Fruit fly (Drosophila melanogaster) whole organism, pupa: ENCODE data around the gene Proc.

ENCODE experiments used
- CG10348 ChIP-seq: fragments of 200-800 bp; sonication (Bioruptor generic); IDR thresholded peaks from 2 replicates; pipeline ENCODE4 v1.3.6; 2022; ENCODE audit warnings: missing biosample characterization, missing genetic modification characterization
- CG12605 ChIP-seq: fragments of 200-800 bp; sonication (Bioruptor generic); IDR thresholded peaks from 2 replicates; pipeline ENCODE4 v1.3.6; 2022; ENCODE audit warnings: missing biosample characterization, missing genetic modification characterization
- CG13204 ChIP-seq: fragments of 200-800 bp; sonication (Bioruptor generic); optimal IDR thresholded peaks from 2 replicates; lab custom pipeline; 2018; ENCODE audit warnings: missing biosample characterization, mild to moderate bottlenecking, missing genetic modification characterization, moderate library complexity
- CG14655 ChIP-seq: fragments of 200-800 bp; sonication (Bioruptor generic); optimal IDR thresholded peaks from 3 replicates; lab custom pipeline; 2017; ENCODE audit warnings: mild to moderate bottlenecking, missing biosample characterization, missing genetic modification reagents, missing genetic modification characterization
- CG15710 ChIP-seq: fragments of 200-800 bp; sonication (Bioruptor generic); optimal IDR thresholded peaks from 2 replicates; lab custom pipeline; 2018; ENCODE audit warnings: missing biosample characterization, mild to moderate bottlenecking, missing genetic modification characterization, moderate library complexity
- CG17806 ChIP-seq: fragments of 200-800 bp; sonication (Bioruptor generic); optimal IDR thresholded peaks from 2 replicates; lab custom pipeline; 2018; ENCODE audit warnings: missing biosample characterization, mild to moderate bottlenecking, missing genetic modification characterization, moderate library complexity
- CG32121 ChIP-seq: fragments of 200-800 bp; sonication (Bioruptor generic); IDR thresholded peaks from 2 replicates; pipeline ENCODE4 v1.3.6; 2022; ENCODE audit warnings: missing biosample characterization, missing genetic modification characterization
- CG34367 ChIP-seq: fragments of 200-800 bp; sonication (Bioruptor generic); optimal IDR thresholded peaks from 2 replicates; lab custom pipeline; 2018; ENCODE audit warnings: missing biosample characterization, mild to moderate bottlenecking, missing genetic modification characterization
- CG4496 ChIP-seq: fragments of 200-800 bp; sonication (Bioruptor generic); IDR thresholded peaks from 3 replicates; pipeline ENCODE4 v1.3.6; 2022; ENCODE audit warnings: missing biosample characterization, missing genetic modification characterization
- CG8159 ChIP-seq: fragments of 200-800 bp; sonication (Bioruptor generic); optimal IDR thresholded peaks from 3 replicates; lab custom pipeline; 2018; ENCODE audit warnings: missing biosample characterization, mild to moderate bottlenecking, missing genetic modification characterization, moderate library complexity
- CG8301 ChIP-seq: fragments of 200-800 bp; sonication (Bioruptor generic); optimal IDR thresholded peaks from 2 replicates; lab custom pipeline; 2018; ENCODE audit warnings: missing biosample characterization, mild to moderate bottlenecking, missing genetic modification characterization
- CG9948 ChIP-seq: fragments of 200-800 bp; sonication (Bioruptor generic); optimal IDR thresholded peaks from 2 replicates; lab custom pipeline; 2018; ENCODE audit warnings: missing biosample characterization, mild to moderate bottlenecking, missing genetic modification characterization, moderate library complexity
- D1 ChIP-seq: fragments of 200-800 bp; sonication (Bioruptor generic); optimal IDR thresholded peaks from 2 replicates; lab custom pipeline; 2018; ENCODE audit warnings: missing biosample characterization, mild to moderate bottlenecking, missing genetic modification characterization, moderate library complexity
- EcR ChIP-seq: fragments of 200-800 bp; sonication (Bioruptor generic); optimal IDR thresholded peaks from 3 replicates; lab custom pipeline; 2019; ENCODE audit warnings: missing biosample characterization, missing genetic modification characterization, mild to moderate bottlenecking, moderate library complexity, missing genetic modification reagents
- Ets98B ChIP-seq: fragments of 200-800 bp; sonication (Bioruptor generic); IDR thresholded peaks from 2 replicates; pipeline ENCODE4 v1.3.6; 2022; ENCODE audit warnings: missing biosample characterization, missing genetic modification characterization
- Pif1A ChIP-seq: fragments of 200-800 bp; sonication (Bioruptor generic); optimal IDR thresholded peaks from 3 replicates; lab custom pipeline; 2016; ENCODE audit warnings: missing biosample characterization, missing genetic modification characterization
- Pif1B ChIP-seq: fragments of 200-800 bp; sonication (Bioruptor generic); optimal IDR thresholded peaks from 3 replicates; lab custom pipeline; 2016; ENCODE audit warnings: missing biosample characterization, missing genetic modification characterization
- Snoo ChIP-seq: fragments of 200-800 bp; sonication (Bioruptor generic); optimal IDR thresholded peaks from 3 replicates; lab custom pipeline; 2017; ENCODE audit warnings: missing biosample characterization, mild to moderate bottlenecking, missing genetic modification characterization, inconsistent platforms
- fd96Ca ChIP-seq: fragments of 200-800 bp; sonication (Bioruptor generic); IDR thresholded peaks from 3 replicates; pipeline ENCODE4 v1.3.6; 2022; ENCODE audit warnings: missing biosample characterization, missing genetic modification characterization
- gl ChIP-seq: fragments of 200-800 bp; sonication (Bioruptor generic); optimal IDR thresholded peaks from 2 replicates; lab custom pipeline; 2018; ENCODE audit warnings: missing biosample characterization, mild to moderate bottlenecking, missing genetic modification characterization
- rn ChIP-seq: fragments of 200-800 bp; sonication (Bioruptor generic); IDR thresholded peaks from 2 replicates; pipeline ENCODE4 v1.3.6; 2022; ENCODE audit warnings: missing biosample characterization, missing genetic modification characterization

Gene Proc

dm6 chr2L:7872680-7873079 lies 1.4 kb upstream of the Proc start:
- TF ChIP-seq CG34367 (tag; lab: Kevin White, UChicago), result no peak
- no peak for TF ChIP-seq rn (GFP tag; lab: Robert Waterston, UW)
- TF ChIP-seq gl, result no peak
- peak; percentile 37; the same call in 1 of the 2 replicates for TF ChIP-seq Ets98B (GFP tag; lab: Robert Waterston, UW)

dm6 chr2L:7871821-7872524 lies 741 bp upstream of the Proc start:
- TF ChIP-seq Ets98B (GFP tag; lab: Robert Waterston, UW) (no peak), CG17806 (tag; lab: Kevin White, UChicago) (peak; percentile 29), EcR (GFP tag; lab: Kevin White, UChicago) (no peak), CG9948 (tag; lab: Kevin White, UChicago) (peak; percentile 50), Pif1B (no peak), CG12605 (0 out of 2 replicates have a peak, but pooled peaks have one; percentile 13), CG14655 (GFP tag; lab: Kevin White, UChicago) (peak; percentile 60), CG32121 (GFP tag; lab: Robert Waterston, UW) (0 out of 2 replicates have a peak, but pooled peaks have one; percentile 15), CG8159 (tag; lab: Kevin White, UChicago) (peak; percentile 43), CG4496 (0 out of 3 replicates have a peak, but pooled peaks have one; percentile 10), CG15710 (peak; percentile 19), Pif1A (GFP tag; lab: Kevin White, UChicago) (peak; percentile 14), Snoo (tag; lab: Kevin White, UChicago) (no peak), CG8301 (tag; lab: Kevin White, UChicago) (peak; percentile 57)
- TF ChIP-seq, all 21 proteins: peak for 10

- no peak for TF ChIP-seq CG14655 (GFP tag; lab: Kevin White, UChicago)
- no peak for TF ChIP-seq D1 (tag; lab: Kevin White, UChicago)
- no peak for TF ChIP-seq Pif1B
- TF ChIP-seq fd96Ca, result 0 out of 3 replicates have a peak, but pooled peaks have one; percentile 17
- TF ChIP-seq CG32121 (GFP tag; lab: Robert Waterston, UW), result no peak
- no peak for TF ChIP-seq Pif1A (GFP tag; lab: Kevin White, UChicago)
- TF ChIP-seq CG15710, result no peak
- TF ChIP-seq EcR (GFP tag; lab: Kevin White, UChicago), result peak; percentile 70
- no peak for TF ChIP-seq CG8301 (tag; lab: Kevin White, UChicago)
Measured at dm6 chr2L:7870212-7870611, 1.0 kb downstream of the Proc start.

dm6 chr2L:7868608-7869007 lies 2.6 kb downstream of the Proc start:
- TF ChIP-seq gl (no peak), Snoo (tag; lab: Kevin White, UChicago) (no peak), CG34367 (tag; lab: Kevin White, UChicago) (peak; percentile 37), rn (GFP tag; lab: Robert Waterston, UW) (no peak), fd96Ca (no peak; the same call in 2 of the 3 replicates), CG8159 (tag; lab: Kevin White, UChicago) (peak; percentile 58), CG9948 (tag; lab: Kevin White, UChicago) (peak; percentile 63), Pif1B (no peak), CG14655 (GFP tag; lab: Kevin White, UChicago) (peak; percentile 35), CG15710 (peak; percentile 8), Pif1A (GFP tag; lab: Kevin White, UChicago) (peak; percentile 17), CG12605 (no peak), D1 (tag; lab: Kevin White, UChicago) (no peak), CG4496 (0 out of 3 replicates have a peak, but pooled peaks have one; percentile 50), CG17806 (tag; lab: Kevin White, UChicago) (peak; percentile 64), CG13204 (GFP tag; lab: Kevin White, UChicago) (no peak), Ets98B (GFP tag; lab: Robert Waterston, UW) (no peak), CG8301 (tag; lab: Kevin White, UChicago) (peak; percentile 21), CG32121 (GFP tag; lab: Robert Waterston, UW) (no peak), CG10348 (GFP tag; lab: Robert Waterston, UW) (no peak), EcR (GFP tag; lab: Kevin White, UChicago) (no peak)

- TF ChIP-seq CG34367 (tag; lab: Kevin White, UChicago) (no peak), Pif1A (GFP tag; lab: Kevin White, UChicago) (no peak), CG12605 (no peak), fd96Ca (no peak), CG8301 (tag; lab: Kevin White, UChicago) (no peak), Ets98B (GFP tag; lab: Robert Waterston, UW) (no peak), gl (no peak), CG15710 (no peak), CG8159 (tag; lab: Kevin White, UChicago) (no peak), CG10348 (GFP tag; lab: Robert Waterston, UW) (no peak), CG4496 (no peak), Snoo (tag; lab: Kevin White, UChicago) (no peak), CG14655 (GFP tag; lab: Kevin White, UChicago) (no peak), rn (GFP tag; lab: Robert Waterston, UW) (no peak), CG32121 (GFP tag; lab: Robert Waterston, UW) (no peak), D1 (tag; lab: Kevin White, UChicago) (no peak), CG9948 (tag; lab: Kevin White, UChicago) (no peak), CG17806 (tag; lab: Kevin White, UChicago) (no peak), CG13204 (GFP tag; lab: Kevin White, UChicago) (no peak)
Measured at dm6 chr2L:7861733-7862132, 9.5 kb downstream of the Proc start.
